Worm (Caenorhabditis elegans) whole organism, L4/young adult: ENCODE data around the gene srx-58.

Source experiments
- W03F9.2 ChIP-seq: fragments of 150-350 bp; optimal IDR thresholded peaks from 2 replicates; lab custom pipeline; 2014; ENCODE audit warnings: missing biosample characterization, missing genetic modification characterization
- dao-5 ChIP-seq: sonication (generic microtip); optimal IDR thresholded peaks from 2 replicates; lab custom pipeline; 2016; ENCODE audit warnings: missing genotype, missing genetic modification characterization, moderate library complexity, missing compliant biosample characterization

DNA sequence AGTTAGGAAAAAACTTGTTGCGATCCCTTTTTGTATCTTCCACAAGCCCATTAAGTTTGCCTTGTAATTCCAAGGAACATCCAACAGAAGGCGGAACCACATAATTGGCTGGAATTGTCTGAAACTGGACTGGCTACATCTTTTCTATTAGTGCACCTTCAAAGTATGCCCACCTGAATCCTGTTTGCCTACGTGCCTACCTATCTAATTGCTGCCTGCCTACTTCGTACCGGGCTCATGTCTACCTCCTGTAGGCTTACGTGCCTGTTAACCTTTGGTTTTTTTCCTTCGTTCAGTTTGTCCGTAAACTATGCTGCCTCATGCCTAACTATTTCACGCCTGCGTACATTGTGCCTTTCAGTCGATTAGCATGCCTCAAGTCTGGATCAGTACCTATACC, 15.1 kb upstream of the srx-58 start, which contains the start of gene wrt-7:
- TF ChIP-seq W03F9.2 (no peak), dao-5 (tag; lab: Kevin White, UChicago) (no peak)
